Fruit fly (Drosophila melanogaster) whole organism, embryonic: ENCODE measurements around the gene witty.

Experiments used
- B-H2 ChIP-seq: fragments of 200-800 bp; sonication (Bioruptor generic); optimal IDR thresholded peaks from 2 replicates; lab custom pipeline; 2018; ENCODE audit warnings: missing biosample characterization, mild to moderate bottlenecking, missing genetic modification characterization
- CG17568 ChIP-seq: fragments of 200-800 bp; sonication (Bioruptor generic); optimal IDR thresholded peaks from 2 replicates; lab custom pipeline; 2018; ENCODE audit warnings: missing biosample characterization, mild to moderate bottlenecking, missing genetic modification characterization, moderate library complexity
- CG32772 ChIP-seq: fragments of 200-800 bp; sonication (Bioruptor generic); IDR thresholded peaks from 2 replicates; pipeline ENCODE4 v1.3.6; 2022; ENCODE audit warnings: missing biosample characterization, missing genetic modification characterization
- CG4730 ChIP-seq: fragments of 200-800 bp; sonication (Bioruptor generic); IDR thresholded peaks from 2 replicates; pipeline ENCODE4 v1.3.6; 2022; ENCODE audit warnings: missing biosample characterization, missing genetic modification characterization
- Lpt ChIP-seq: fragments of >200 bp; optimal IDR thresholded peaks from 2 replicates; lab custom pipeline; 2018; ENCODE audit warnings: missing biosample characterization, missing genetic modification characterization
- jumu ChIP-seq: fragments of 200-800 bp; sonication (Bioruptor generic); optimal IDR thresholded peaks from 3 replicates; lab custom pipeline; 2016; ENCODE audit warnings: missing biosample characterization, missing genetic modification characterization
- onecut ChIP-seq: fragments of 200-800 bp; sonication (Bioruptor generic); IDR thresholded peaks from 2 replicates; pipeline ENCODE4 v1.3.6; 2022; ENCODE audit warnings: missing biosample characterization, missing genetic modification characterization
- pb ChIP-seq: fragments of 200-800 bp; sonication (Bioruptor generic); optimal IDR thresholded peaks from 3 replicates; lab custom pipeline; 2016; ENCODE audit warnings: missing biosample characterization, missing genetic modification characterization

DNA sequence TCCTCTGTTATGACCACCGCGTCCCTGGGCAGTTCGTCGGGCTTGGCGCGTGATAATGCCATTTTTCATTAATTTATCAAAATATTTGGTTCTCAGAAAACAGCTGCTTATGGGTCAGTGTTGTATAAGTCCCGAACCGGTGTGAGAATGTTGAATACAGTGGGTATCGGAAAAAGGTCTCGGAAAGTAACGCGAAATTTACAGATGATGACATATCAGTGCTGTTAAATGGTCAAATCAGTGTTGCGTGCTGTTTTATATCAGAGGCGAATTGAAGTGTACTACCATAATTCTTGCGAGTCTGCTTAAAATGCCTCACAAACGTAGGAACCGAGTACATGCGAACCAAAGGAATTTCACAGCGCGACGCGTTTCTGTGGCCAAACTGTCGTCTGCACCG lies 44.6 kb downstream of the witty start, which contains the start of the genes CG13392 and Rcd4:
- no peak for TF ChIP-seq CG17568
- TF ChIP-seq Lpt (GFP tag; lab: Kevin White, UChicago): no peak
- TF ChIP-seq CG4730 (GFP tag; lab: Robert Waterston, UW): 0 out of 2 replicates have a peak, but pooled peaks have one; percentile 28
- peak; percentile 15; the same call in 1 of the 2 replicates for TF ChIP-seq CG32772
- peak; percentile 49; the same call in 1 of the 2 replicates for TF ChIP-seq onecut (GFP tag; lab: Robert Waterston, UW)
- TF ChIP-seq pb (GFP tag; lab: Kevin White, UChicago): peak; percentile 63
- TF ChIP-seq jumu (GFP tag; lab: Kevin White, UChicago): peak; percentile 73
- TF ChIP-seq B-H2: peak; percentile 76
